Worm (Caenorhabditis elegans) whole organism, L1 larva: ENCODE results near the gene drr-2.

Experiments used
- C16A3.4 ChIP-seq: fragments of 150-350 bp; optimal IDR thresholded peaks from 2 replicates; lab custom pipeline; 2014; ENCODE audit warnings: missing biosample characterization, missing genetic modification characterization
- ama-1 ChIP-seq: fragments of 150-350 bp; optimal IDR thresholded peaks from 2 replicates; lab custom pipeline; 2014
- efl-3 ChIP-seq: fragments of 200-800 bp; sonication (Bioruptor generic); optimal IDR thresholded peaks from 2 replicates; lab custom pipeline; 2018; ENCODE audit warnings: mild to moderate bottlenecking, missing genetic modification characterization, missing compliant biosample characterization
- fkh-8 ChIP-seq: sonication (generic microtip); optimal IDR thresholded peaks from 2 replicates; lab custom pipeline; 2016; ENCODE audit warnings: mild to moderate bottlenecking, missing genetic modification characterization, missing compliant biosample characterization
- skn-1 ChIP-seq: fragments of 150-350 bp; optimal IDR thresholded peaks from 2 replicates; lab custom pipeline; 2014; ENCODE audit warnings: missing biosample characterization, missing genetic modification characterization
- unc-30 ChIP-seq: sonication (generic microtip); optimal IDR thresholded peaks from 2 replicates; lab custom pipeline; 2017; ENCODE audit warnings: missing biosample characterization, missing genetic modification characterization

ce11 chrIII:13606865-13607264 lies 36.5 kb downstream of the drr-2 start:
- TF ChIP-seq efl-3 = no peak
- TF ChIP-seq unc-30 (tag; lab: Kevin White, UChicago) = no peak
- no peak for TF ChIP-seq skn-1 (tag; lab: Kevin White, UChicago)
- no peak for TF ChIP-seq ama-1 (lab: Kevin White, UChicago)
- no peak for TF ChIP-seq C16A3.4 (tag; lab: Kevin White, UChicago)
- no peak for TF ChIP-seq fkh-8 (tag; lab: Kevin White, UChicago)
